Worm (Caenorhabditis elegans) whole organism, L4 larva: ENCODE data around the gene plpp-1.3.
A peak's percentile ranks its signal among the peaks of the same experiment; 100 is the strongest.

ENCODE experiments used
- F49E8.2 ChIP-seq: sonication (generic microtip); optimal IDR thresholded peaks from 2 replicates; lab custom pipeline; 2016; ENCODE audit warnings: missing compliant biosample characterization, mild to moderate bottlenecking, missing genetic modification characterization, borderline replicate concordance
- Y105C5A.15 ChIP-seq: fragments of 200-800 bp; sonication (Bioruptor generic); IDR thresholded peaks from 2 replicates; pipeline ENCODE4 v1.3.6; 2022; ENCODE audit warnings: missing genetic modification characterization, missing compliant biosample characterization
- Y5F2A.4 ChIP-seq: fragments of 200-800 bp; sonication (Bioruptor generic); optimal IDR thresholded peaks from 2 replicates; lab custom pipeline; 2018; ENCODE audit warnings: mild to moderate bottlenecking, missing genetic modification characterization, missing compliant biosample characterization
- Y75B8A.6 ChIP-seq: fragments of 200-800 bp; sonication (Bioruptor generic); IDR thresholded peaks from 2 replicates; pipeline ENCODE4 v1.3.6; 2022; ENCODE audit warnings: missing genetic modification reagents, missing genetic modification characterization, missing compliant biosample characterization
- aha-1 ChIP-seq: fragments of 150-350 bp; peaks from one replicate; lab custom pipeline; 2014; ENCODE audit warnings: missing biosample characterization, missing genetic modification characterization
- attf-4 ChIP-seq: sonication (generic microtip); optimal IDR thresholded peaks from 3 replicates; lab custom pipeline; 2017; ENCODE audit warnings: missing biosample characterization, missing genetic modification characterization
- ceh-28 ChIP-seq: fragments of 150-350 bp; optimal IDR thresholded peaks from 2 replicates; lab custom pipeline; 2014; ENCODE audit warnings: missing biosample characterization, missing genetic modification reagents, missing genetic modification characterization
- daf-12 ChIP-seq: fragments of 150-350 bp; optimal IDR thresholded peaks from 2 replicates; lab custom pipeline; 2014; ENCODE audit warnings: missing biosample characterization, missing genetic modification reagents, missing genetic modification characterization
- daf-19 ChIP-seq: fragments of 200-800 bp; sonication (Bioruptor generic); conservative IDR thresholded peaks from 2 replicates; pipeline ENCODE4 v1.3.6; 2022; ENCODE audit warnings: missing genetic modification characterization, missing compliant biosample characterization
- dmd-6 ChIP-seq: fragments of 200-800 bp; sonication (Bioruptor generic); IDR thresholded peaks from 2 replicates; pipeline ENCODE4 v1.3.6; 2022; ENCODE audit warnings: missing genetic modification reagents, missing genetic modification characterization, missing compliant biosample characterization
- dmd-8 ChIP-seq: fragments of 200-800 bp; sonication (Bioruptor generic); IDR thresholded peaks from 2 replicates; pipeline ENCODE4 v1.3.6; 2022; ENCODE audit warnings: missing genetic modification characterization, missing compliant biosample characterization
- dmd-9 ChIP-seq: fragments of 200-800 bp; sonication (Bioruptor generic); IDR thresholded peaks from 2 replicates; pipeline ENCODE4 v1.3.6; 2022; ENCODE audit warnings: missing genetic modification reagents, missing genetic modification characterization, missing compliant biosample characterization
- egl-27 ChIP-seq: sonication (generic microtip); optimal IDR thresholded peaks from 3 replicates; lab custom pipeline; 2017; ENCODE audit warnings: missing biosample characterization, missing genetic modification reagents, missing genetic modification characterization
- hlh-11 ChIP-seq: fragments of 200-800 bp; sonication (Bioruptor generic); optimal IDR thresholded peaks from 2 replicates; lab custom pipeline; 2018; ENCODE audit warnings: mild to moderate bottlenecking, missing genetic modification characterization, missing compliant biosample characterization
- hmg-1.1 ChIP-seq: fragments of 200-800 bp; sonication (Bioruptor generic); IDR thresholded peaks from 2 replicates; pipeline ENCODE4 v1.3.6; 2022; ENCODE audit warnings: missing genetic modification reagents, missing genetic modification characterization, missing compliant biosample characterization
- lin-1 ChIP-seq: fragments of 200-800 bp; sonication (Bioruptor generic); IDR thresholded peaks from 2 replicates; pipeline ENCODE4 v1.3.6; 2022; ENCODE audit warnings: missing genetic modification reagents, missing genetic modification characterization, missing compliant biosample characterization
- lin-13 ChIP-seq: fragments of 150-350 bp; optimal IDR thresholded peaks from 2 replicates; lab custom pipeline; 2014; ENCODE audit warnings: missing biosample characterization, missing genetic modification reagents, missing genetic modification characterization
- lin-39 ChIP-seq: fragments of 150-350 bp; optimal IDR thresholded peaks from 2 replicates; lab custom pipeline; 2014; ENCODE audit warnings: missing biosample characterization, missing genetic modification reagents, missing genetic modification characterization
- lir-3 ChIP-seq: sonication (generic microtip); optimal IDR thresholded peaks from 2 replicates; lab custom pipeline; 2016; ENCODE audit warnings: mild to moderate bottlenecking, missing genetic modification characterization, missing compliant biosample characterization
- lsy-2 ChIP-seq, 2 experiments: fragments of 150-350 bp in 1 of 2; sonication (generic microtip) in 1 of 2; optimal IDR thresholded peaks; 2 replicates each; lab custom pipeline; 2014 to 2017; ENCODE audit warnings: missing biosample characterization in 2 of 2, missing genetic modification characterization in 2 of 2
- madf-9 ChIP-seq: fragments of 200-800 bp; sonication (Bioruptor generic); conservative IDR thresholded peaks from 2 replicates; pipeline ENCODE4 v1.3.6; 2022; ENCODE audit warnings: missing genetic modification reagents, missing genetic modification characterization, missing compliant biosample characterization
- mep-1 ChIP-seq: fragments of 150-350 bp; sonication (generic microtip); optimal IDR thresholded peaks from 3 replicates; lab custom pipeline; 2014; ENCODE audit warnings: missing biosample characterization, missing genetic modification characterization
- mes-2 ChIP-seq: sonication (generic microtip); optimal IDR thresholded peaks from 2 replicates; lab custom pipeline; 2016; ENCODE audit warnings: missing genotype, mild to moderate bottlenecking, missing genetic modification characterization, missing compliant biosample characterization; ENCODE audit not compliant: poor library complexity, severe bottlenecking
- mxl-3 ChIP-seq: fragments of 200-800 bp; sonication (Bioruptor generic); optimal IDR thresholded peaks from 2 replicates; lab custom pipeline; 2018; ENCODE audit warnings: mild to moderate bottlenecking, missing genetic modification characterization, missing compliant biosample characterization
- nhr-102 ChIP-seq: sonication (generic microtip); optimal IDR thresholded peaks from 2 replicates; lab custom pipeline; 2016; ENCODE audit warnings: mild to moderate bottlenecking, missing genetic modification characterization, moderate library complexity, missing compliant biosample characterization
- nhr-237 ChIP-seq: sonication (generic microtip); optimal IDR thresholded peaks from 2 replicates; lab custom pipeline; 2017; ENCODE audit warnings: missing biosample characterization, missing genetic modification characterization
- nhr-25 ChIP-seq: sonication (generic microtip); optimal IDR thresholded peaks from 2 replicates; lab custom pipeline; 2017; ENCODE audit warnings: missing genetic modification characterization, mild to moderate bottlenecking, missing compliant biosample characterization, antibody characterized with exemption, moderate library complexity, borderline replicate concordance; ENCODE audit not compliant: insufficient read depth
- nhr-41 ChIP-seq: fragments of 200-800 bp; sonication (Bioruptor generic); IDR thresholded peaks from 2 replicates; pipeline ENCODE4 v1.3.6; 2022; ENCODE audit warnings: missing genetic modification reagents, missing genetic modification characterization, missing compliant biosample characterization
- nhr-42 ChIP-seq: fragments of 200-800 bp; sonication (Bioruptor generic); IDR thresholded peaks from 2 replicates; pipeline ENCODE4 v1.3.6; 2022; ENCODE audit warnings: missing genetic modification characterization, missing compliant biosample characterization
- nhr-48 ChIP-seq: sonication (generic microtip); optimal IDR thresholded peaks from 2 replicates; lab custom pipeline; 2016; ENCODE audit warnings: mild to moderate bottlenecking, missing genetic modification characterization, missing compliant biosample characterization
- nhr-6 ChIP-seq: fragments of 150-350 bp; optimal IDR thresholded peaks from 2 replicates; lab custom pipeline; 2014; ENCODE audit warnings: missing biosample characterization, missing genetic modification characterization
- nhr-77 ChIP-seq: fragments of 150-350 bp; optimal IDR thresholded peaks from 2 replicates; lab custom pipeline; 2014; ENCODE audit warnings: missing biosample characterization, missing genetic modification characterization
- php-3 ChIP-seq: fragments of 200-800 bp; sonication (Bioruptor generic); IDR thresholded peaks from 2 replicates; pipeline ENCODE4 v1.3.6; 2022; ENCODE audit warnings: missing genetic modification reagents, missing genetic modification characterization, missing compliant biosample characterization
- pqm-1 ChIP-seq: sonication (generic microtip); optimal IDR thresholded peaks from 2 replicates; lab custom pipeline; 2017; ENCODE audit warnings: missing biosample characterization, missing genetic modification characterization
- rbr-2 ChIP-seq: sonication (generic microtip); optimal IDR thresholded peaks from 2 replicates; lab custom pipeline; 2016; ENCODE audit warnings: missing genotype, missing genetic modification characterization, missing compliant biosample characterization
- skn-1 ChIP-seq: fragments of 150-350 bp; optimal IDR thresholded peaks from 2 replicates; lab custom pipeline; 2014; ENCODE audit warnings: missing biosample characterization, missing genetic modification characterization
- snpc-1.2 ChIP-seq: fragments of 200-800 bp; sonication (Bioruptor generic); IDR thresholded peaks from 2 replicates; pipeline ENCODE4 v1.3.6; 2022; ENCODE audit warnings: missing genetic modification reagents, missing genetic modification characterization, missing compliant biosample characterization
- snpc-4 ChIP-seq: fragments of 150-350 bp; optimal IDR thresholded peaks from 2 replicates; lab custom pipeline; 2014; ENCODE audit warnings: missing biosample characterization, missing genetic modification characterization
- spr-1 ChIP-seq: sonication (generic microtip); optimal IDR thresholded peaks from 2 replicates; lab custom pipeline; 2016; ENCODE audit warnings: mild to moderate bottlenecking, missing genetic modification characterization, missing compliant biosample characterization
- spr-3 ChIP-seq: fragments of 200-800 bp; sonication (Bioruptor generic); optimal IDR thresholded peaks from 2 replicates; lab custom pipeline; 2018; ENCODE audit warnings: mild to moderate bottlenecking, missing genetic modification characterization, missing compliant biosample characterization
- unc-130 ChIP-seq: sonication (generic microtip); optimal IDR thresholded peaks from 2 replicates; lab custom pipeline; 2016; ENCODE audit warnings: missing genetic modification reagents, missing genetic modification characterization, missing compliant biosample characterization
- unc-39 ChIP-seq: sonication (generic microtip); optimal IDR thresholded peaks from 2 replicates; lab custom pipeline; 2017; ENCODE audit warnings: missing biosample characterization, missing genetic modification characterization
- vab-7 ChIP-seq: fragments of 200-800 bp; sonication (Bioruptor generic); IDR thresholded peaks from 2 replicates; pipeline ENCODE4 v1.3.6; 2022; ENCODE audit warnings: missing genetic modification reagents, missing genetic modification characterization, missing compliant biosample characterization
- zip-2 ChIP-seq: fragments of 150-350 bp; optimal IDR thresholded peaks from 2 replicates; lab custom pipeline; 2014; ENCODE audit warnings: missing biosample characterization, missing genetic modification characterization

The plpp-1.3 gene

ce11 chrX:10650103-10650502, 45.0 kb upstream of the plpp-1.3 start:
- no peak for TF ChIP-seq snpc-1.2 (GFP tag; lab: Robert Waterston, UW)
- peak; percentile 24 for TF ChIP-seq pqm-1 (tag; lab: Kevin White, UChicago)

- TF ChIP-seq mes-2 (tag; lab: Kevin White, UChicago) (peak; percentile 6), aha-1 (tag; lab: Kevin White, UChicago) (peak; percentile 91), hlh-11 (tag; lab: Kevin White, UChicago) (peak; percentile 24), F49E8.2 (no peak), rbr-2 (tag; lab: Kevin White, UChicago) (peak; percentile 61), unc-130 (GFP tag; lab: Kevin White, UChicago) (no peak), php-3 (GFP tag; lab: Robert Waterston, UW) (peak; percentile 39; the same call in 1 of the 2 replicates), lsy-2 (tag; optimal IDR thresholded peaks at IDR 0.05; lab: Kevin White, UChicago) (peak in 1 of 2 experiments; percentile 41), hmg-1.1 (GFP tag; lab: Robert Waterston, UW) (0 out of 2 replicates have a peak, but pooled peaks have one; percentile 32), lin-13 (GFP tag; lab: Kevin White, UChicago) (no peak), nhr-25 (tag; lab: Kevin White, UChicago) (no peak), mep-1 (tag; lab: Kevin White, UChicago) (peak; percentile 5)
- TF ChIP-seq, all 104 proteins: peak for 8
These were observed 38.5 kb upstream of the plpp-1.3 start for ce11 chrX:10656604-10657003.

ce11 chrX:10659508-10659907, 35.6 kb upstream of the plpp-1.3 start:
- TF ChIP-seq aha-1 (tag; lab: Kevin White, UChicago): peak; percentile 90
- no peak for TF ChIP-seq mxl-3 (GFP tag; lab: Kevin White, UChicago)

ce11 chrX:10664759-10665158, 30.4 kb upstream of the plpp-1.3 start:
- no peak for TF ChIP-seq nhr-102
- TF ChIP-seq ceh-28: peak; percentile 83
- TF ChIP-seq, all 104 proteins: peak for 1

ce11 chrX:10666871-10667270, 28.2 kb upstream of the plpp-1.3 start:
- 0 out of 2 replicates have a peak, but pooled peaks have one; percentile 21 for TF ChIP-seq daf-19
- no peak for TF ChIP-seq spr-3 (GFP tag; lab: Kevin White, UChicago)
- TF ChIP-seq dmd-6: peak; percentile 66
- TF ChIP-seq lir-3: no peak
- no peak for TF ChIP-seq F49E8.2
- TF ChIP-seq vab-7 (GFP tag; lab: Robert Waterston, UW): peak; percentile 75
- TF ChIP-seq spr-1 (tag; lab: Kevin White, UChicago): no peak
- no peak for TF ChIP-seq nhr-6 (tag; lab: Kevin White, UChicago)
- peak; percentile 15; the same call in 1 of the 2 replicates for TF ChIP-seq dmd-9 (GFP tag; lab: Robert Waterston, UW)
- TF ChIP-seq daf-12: no peak
- TF ChIP-seq snpc-4 (tag; lab: Kevin White, UChicago): no peak
- TF ChIP-seq rbr-2 (tag; lab: Kevin White, UChicago): no peak
- TF ChIP-seq attf-4: no peak
- peak; percentile 66 for TF ChIP-seq mxl-3 (GFP tag; lab: Kevin White, UChicago)
- TF ChIP-seq unc-39 (tag; lab: Kevin White, UChicago): no peak
- TF ChIP-seq nhr-77 (tag; lab: Kevin White, UChicago): no peak
- TF ChIP-seq nhr-42 (GFP tag; lab: Robert Waterston, UW): no peak
- TF ChIP-seq lin-39: no peak
- peak; percentile 54 for TF ChIP-seq madf-9 (GFP tag; lab: Robert Waterston, UW)
- no peak for TF ChIP-seq lin-1 (GFP tag; lab: Robert Waterston, UW)
- no peak for TF ChIP-seq egl-27 (tag; lab: Kevin White, UChicago)
- TF ChIP-seq dmd-8 (GFP tag; lab: Robert Waterston, UW): no peak
- no peak for TF ChIP-seq zip-2
- peak; percentile 68; the same call in 1 of the 2 replicates for TF ChIP-seq nhr-41 (GFP tag; lab: Robert Waterston, UW)
- TF ChIP-seq Y5F2A.4 (GFP tag; lab: Kevin White, UChicago): no peak
- TF ChIP-seq nhr-237 (tag; lab: Kevin White, UChicago): no peak
- no peak for TF ChIP-seq Y105C5A.15 (GFP tag; lab: Robert Waterston, UW)
- no peak for TF ChIP-seq skn-1 (tag; lab: Kevin White, UChicago)
- no peak for TF ChIP-seq nhr-48 (tag; lab: Kevin White, UChicago)
- TF ChIP-seq Y75B8A.6 (GFP tag; lab: Robert Waterston, UW): no peak
